Worm (Caenorhabditis elegans) whole organism, L3 larva: ENCODE measurements around the gene ZK488.6.
A peak's percentile ranks its signal among the peaks of the same experiment; 100 is the strongest.

ENCODE experiments used
- R02D3.7 ChIP-seq: fragments of 150-350 bp; optimal IDR thresholded peaks from 2 replicates; lab custom pipeline; 2014; ENCODE audit warnings: missing biosample characterization, missing genetic modification characterization
- ZK546.5 ChIP-seq: sonication (generic microtip); optimal IDR thresholded peaks from 2 replicates; lab custom pipeline; 2017; ENCODE audit warnings: missing biosample characterization, missing genetic modification characterization
- aly-2 ChIP-seq: fragments of 150-350 bp; optimal IDR thresholded peaks from 2 replicates; lab custom pipeline; 2014; ENCODE audit warnings: missing biosample characterization, missing genetic modification characterization
- ceh-16 ChIP-seq: sonication (generic microtip); optimal IDR thresholded peaks from 2 replicates; lab custom pipeline; 2017; ENCODE audit warnings: missing biosample characterization, missing genetic modification characterization
- ceh-28 ChIP-seq: fragments of 150-350 bp; optimal IDR thresholded peaks from 2 replicates; lab custom pipeline; 2014; ENCODE audit warnings: missing biosample characterization, missing genetic modification reagents, missing genetic modification characterization
- ceh-82 ChIP-seq: fragments of 150-350 bp; optimal IDR thresholded peaks from 2 replicates; lab custom pipeline; 2014; ENCODE audit warnings: missing biosample characterization, missing genetic modification characterization
- ceh-9 ChIP-seq: sonication (generic microtip); optimal IDR thresholded peaks from 2 replicates; lab custom pipeline; 2018; ENCODE audit warnings: missing biosample characterization, missing genetic modification characterization
- daf-12 ChIP-seq: fragments of 150-350 bp; optimal IDR thresholded peaks from 2 replicates; lab custom pipeline; 2014; ENCODE audit warnings: missing biosample characterization, missing genetic modification reagents, missing genetic modification characterization
- egl-27 ChIP-seq: sonication (generic microtip); optimal IDR thresholded peaks from 4 replicates; lab custom pipeline; 2017; ENCODE audit warnings: missing biosample characterization, missing genetic modification reagents, missing genetic modification characterization
- egl-5 ChIP-seq: fragments of 150-350 bp; optimal IDR thresholded peaks from 2 replicates; lab custom pipeline; 2017; ENCODE audit warnings: missing biosample characterization, missing genetic modification reagents, missing genetic modification characterization, inconsistent platforms
- elt-1 ChIP-seq: fragments of 150-350 bp; optimal IDR thresholded peaks from 2 replicates; lab custom pipeline; 2014; ENCODE audit warnings: missing biosample characterization, missing genetic modification characterization
- elt-3 ChIP-seq, 3 experiments: fragments of 150-350 bp in 1 of 3; sonication (generic microtip) in 2 of 3; optimal IDR thresholded peaks; 2 replicates in 2 of 3; 4 replicates in 1 of 3; lab custom pipeline; 2014 to 2017; ENCODE audit warnings: missing biosample characterization in 3 of 3, missing genetic modification characterization in 3 of 3
- eor-1 ChIP-seq, 2 experiments: fragments of 150-350 bp; optimal IDR thresholded peaks; 2 replicates each; lab custom pipeline; 2014 to 2018; ENCODE audit warnings: missing biosample characterization in 2 of 2, missing genetic modification characterization in 2 of 2
- fkh-10 ChIP-seq: sonication (generic microtip); optimal IDR thresholded peaks from 2 replicates; lab custom pipeline; 2017; ENCODE audit warnings: missing biosample characterization, missing genetic modification reagents, missing genetic modification characterization
- fkh-2 ChIP-seq: fragments of 150-350 bp; optimal IDR thresholded peaks from 2 replicates; lab custom pipeline; 2014; ENCODE audit warnings: missing biosample characterization, missing genetic modification reagents, missing genetic modification characterization
- fos-1 ChIP-seq: fragments of 150-350 bp; optimal IDR thresholded peaks from 2 replicates; lab custom pipeline; 2014; ENCODE audit warnings: missing biosample characterization, missing genetic modification characterization
- hmg-11 ChIP-seq: sonication (generic microtip); optimal IDR thresholded peaks from 2 replicates; lab custom pipeline; 2016; ENCODE audit warnings: missing genetic modification characterization, missing compliant biosample characterization
- jun-1 ChIP-seq: fragments of 150-350 bp; optimal IDR thresholded peaks from 2 replicates; lab custom pipeline; 2014; ENCODE audit warnings: missing biosample characterization, missing genetic modification reagents, missing genetic modification characterization
- lin-15B ChIP-seq: fragments of 150-350 bp; optimal IDR thresholded peaks from 2 replicates; lab custom pipeline; 2014; ENCODE audit warnings: missing biosample characterization, missing genetic modification characterization
- lin-39 ChIP-seq: fragments of 150-350 bp; optimal IDR thresholded peaks from 2 replicates; lab custom pipeline; 2018; ENCODE audit warnings: missing biosample characterization, missing genetic modification reagents, missing genetic modification characterization
- lsy-12 ChIP-seq: sonication (generic microtip); optimal IDR thresholded peaks from 2 replicates; lab custom pipeline; 2016; ENCODE audit warnings: mild to moderate bottlenecking, missing genetic modification characterization, missing compliant biosample characterization
- mdl-1 ChIP-seq: fragments of 150-350 bp; optimal IDR thresholded peaks from 2 replicates; lab custom pipeline; 2014; ENCODE audit warnings: missing biosample characterization, missing genetic modification characterization
- mml-1 ChIP-seq: fragments of 150-350 bp; sonication (generic microtip); optimal IDR thresholded peaks from 3 replicates; lab custom pipeline; 2014; ENCODE audit warnings: missing biosample characterization, missing genetic modification characterization
- nfya-1 ChIP-seq: sonication (generic microtip); optimal IDR thresholded peaks from 2 replicates; lab custom pipeline; 2017; ENCODE audit warnings: missing genetic modification characterization, mild to moderate bottlenecking, missing compliant biosample characterization, antibody characterized with exemption, moderate library complexity; ENCODE audit not compliant: insufficient read depth
- nhr-11 ChIP-seq: fragments of 150-350 bp; optimal IDR thresholded peaks from 2 replicates; lab custom pipeline; 2014; ENCODE audit warnings: missing biosample characterization, missing genetic modification characterization
- nhr-12 ChIP-seq: fragments of 150-350 bp; optimal IDR thresholded peaks from 2 replicates; lab custom pipeline; 2014; ENCODE audit warnings: missing biosample characterization, missing genetic modification characterization
- nhr-23 ChIP-seq: fragments of 150-350 bp; optimal IDR thresholded peaks from 2 replicates; lab custom pipeline; 2014; ENCODE audit warnings: missing biosample characterization, missing genetic modification reagents, missing genetic modification characterization
- nhr-25 ChIP-seq: sonication (generic microtip); optimal IDR thresholded peaks from 2 replicates; lab custom pipeline; 2017; ENCODE audit warnings: missing biosample characterization, missing genetic modification characterization
- nhr-28 ChIP-seq: fragments of 150-350 bp; optimal IDR thresholded peaks from 2 replicates; lab custom pipeline; 2014; ENCODE audit warnings: missing biosample characterization, missing genetic modification characterization
- nhr-43 ChIP-seq: sonication (generic microtip); optimal IDR thresholded peaks from 2 replicates; lab custom pipeline; 2016; ENCODE audit warnings: mild to moderate bottlenecking, missing genetic modification characterization, missing compliant biosample characterization; ENCODE audit not compliant: poor library complexity, severe bottlenecking
- nhr-67 ChIP-seq: fragments of 150-350 bp; optimal IDR thresholded peaks from 2 replicates; lab custom pipeline; 2014; ENCODE audit warnings: missing biosample characterization, missing genetic modification characterization
- nhr-76 ChIP-seq: fragments of 150-350 bp; sonication (generic microtip); optimal IDR thresholded peaks from 5 replicates; lab custom pipeline; 2014; ENCODE audit warnings: missing biosample characterization, missing genetic modification characterization
- pha-4 ChIP-seq: fragments of 150-350 bp; optimal IDR thresholded peaks from 2 replicates; lab custom pipeline; 2014; ENCODE audit warnings: missing biosample characterization, missing genetic modification reagents, missing genetic modification characterization
- pqm-1 ChIP-seq: fragments of 150-350 bp; optimal IDR thresholded peaks from 2 replicates; lab custom pipeline; 2017; ENCODE audit warnings: missing biosample characterization, missing genetic modification characterization, inconsistent platforms
- sea-2 ChIP-seq: fragments of 150-350 bp; sonication (generic microtip); optimal IDR thresholded peaks from 4 replicates; lab custom pipeline; 2014; ENCODE audit warnings: missing biosample characterization, missing genetic modification reagents, missing genetic modification characterization
- skn-1 ChIP-seq: fragments of 150-350 bp; optimal IDR thresholded peaks from 2 replicates; lab custom pipeline; 2014; ENCODE audit warnings: missing biosample characterization, missing genetic modification characterization
- snpc-4 ChIP-seq: fragments of 150-350 bp; optimal IDR thresholded peaks from 2 replicates; lab custom pipeline; 2014; ENCODE audit warnings: missing biosample characterization, missing genetic modification characterization
- tbx-2 ChIP-seq: sonication (generic microtip); optimal IDR thresholded peaks from 2 replicates; lab custom pipeline; 2016; ENCODE audit warnings: mild to moderate bottlenecking, missing genetic modification characterization, missing compliant biosample characterization
- unc-39 ChIP-seq: sonication (generic microtip); optimal IDR thresholded peaks from 4 replicates; lab custom pipeline; 2017; ENCODE audit warnings: missing biosample characterization, missing genetic modification characterization
- unc-62 ChIP-seq: fragments of 150-350 bp; sonication (generic microtip); optimal IDR thresholded peaks from 4 replicates; lab custom pipeline; 2014; ENCODE audit warnings: missing biosample characterization, missing genetic modification reagents, missing genetic modification characterization
- zag-1 ChIP-seq: fragments of 150-350 bp; optimal IDR thresholded peaks from 2 replicates; lab custom pipeline; 2014; ENCODE audit warnings: missing biosample characterization, missing genetic modification characterization
- ztf-11 ChIP-seq: fragments of 150-350 bp; optimal IDR thresholded peaks from 2 replicates; lab custom pipeline; 2014; ENCODE audit warnings: missing biosample characterization, missing genetic modification characterization
- ztf-4 ChIP-seq: fragments of 150-350 bp; optimal IDR thresholded peaks from 2 replicates; lab custom pipeline; 2014; ENCODE audit warnings: missing biosample characterization, missing genetic modification characterization

Gene ZK488.6

DNA sequence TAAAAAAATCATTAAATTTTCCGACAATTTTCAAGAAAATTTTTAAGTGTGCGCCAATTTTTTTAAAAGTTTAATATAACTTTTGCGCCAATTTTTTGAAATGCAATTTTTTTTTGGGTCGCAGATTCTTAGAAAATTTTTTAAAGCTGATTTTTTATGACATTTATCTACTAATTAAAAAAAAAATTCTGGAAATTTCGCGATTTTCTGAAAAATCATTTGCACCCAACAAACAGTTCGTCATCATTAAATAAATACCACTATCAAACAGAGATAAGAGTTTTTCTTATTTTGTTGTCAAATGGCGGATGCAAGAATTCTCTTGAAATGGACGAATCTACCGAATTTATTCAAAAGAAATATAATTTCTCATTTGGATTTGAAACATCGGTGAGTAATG lies 25.0 kb downstream of the ZK488.6 start, which contains the start of gene F48G7.13:
Gene F48G7.13, plus strand, starts transcription at position 301 of the 400 bp plus-strand sequence.
- TF ChIP-seq nhr-25 (tag; lab: Kevin White, UChicago) (no peak), R02D3.7 (tag; lab: Kevin White, UChicago) (no peak), ZK546.5 (tag; lab: Kevin White, UChicago) (no peak), eor-1 (tag; optimal IDR thresholded peaks at IDR 0.05; lab: Kevin White, UChicago) (no peak), fkh-2 (tag; lab: Kevin White, UChicago) (no peak), ceh-9 (no peak), pha-4 (tag; lab: Kevin White, UChicago) (no peak), sea-2 (no peak), egl-27 (no peak), unc-62 (GFP tag; lab: Kevin White, UChicago) (no peak), fos-1 (tag; lab: Kevin White, UChicago) (no peak), tbx-2 (tag; lab: Kevin White, UChicago) (no peak), ztf-4 (tag; lab: Kevin White, UChicago) (no peak), ceh-16 (tag; lab: Kevin White, UChicago) (no peak), skn-1 (tag; lab: Kevin White, UChicago) (no peak), unc-39 (no peak), nhr-67 (tag; lab: Kevin White, UChicago) (no peak), nhr-28 (tag; lab: Kevin White, UChicago) (no peak), snpc-4 (tag; lab: Kevin White, UChicago) (no peak), fkh-10 (GFP tag; lab: Kevin White, UChicago) (no peak)

ce11 chrV:617917-618316 lies 27.6 kb downstream of the ZK488.6 start:
- TF ChIP-seq fkh-2 (tag; lab: Kevin White, UChicago) (no peak), sea-2 (no peak), mdl-1 (tag; lab: Kevin White, UChicago) (no peak), hmg-11 (tag; lab: Kevin White, UChicago) (no peak), nhr-11 (peak; percentile 38)

- TF ChIP-seq aly-2 (tag; lab: Kevin White, UChicago) (no peak), egl-27 (peak; percentile 51), zag-1 (tag; lab: Kevin White, UChicago) (no peak), nhr-67 (tag; lab: Kevin White, UChicago) (no peak), R02D3.7 (tag; lab: Kevin White, UChicago) (peak; percentile 8), snpc-4 (tag; lab: Kevin White, UChicago) (peak; percentile 85), tbx-2 (tag; lab: Kevin White, UChicago) (peak; percentile 57), sea-2 (no peak), elt-1 (tag; lab: Kevin White, UChicago) (peak; percentile 64), fkh-2 (tag; lab: Kevin White, UChicago) (no peak), nhr-28 (tag; lab: Kevin White, UChicago) (no peak), ceh-82 (tag; lab: Kevin White, UChicago) (no peak), nhr-12 (tag; lab: Kevin White, UChicago) (no peak), egl-5 (tag; lab: Kevin White, UChicago) (no peak), mml-1 (tag; lab: Kevin White, UChicago) (no peak), elt-3 (tag; optimal IDR thresholded peaks at IDR 0.05; lab: Kevin White, UChicago) (no peak), hmg-11 (tag; lab: Kevin White, UChicago) (peak; percentile 84), nhr-11 (peak; percentile 58), lin-39 (tag; lab: Kevin White, UChicago) (peak; percentile 23), lsy-12 (tag; lab: Kevin White, UChicago) (no peak), jun-1 (tag; lab: Kevin White, UChicago) (peak; percentile 83), ztf-4 (tag; lab: Kevin White, UChicago) (no peak), fos-1 (tag; lab: Kevin White, UChicago) (no peak), pqm-1 (tag; lab: Kevin White, UChicago) (peak; percentile 44), mdl-1 (tag; lab: Kevin White, UChicago) (peak; percentile 22), nhr-43 (tag; lab: Kevin White, UChicago) (no peak), ceh-28 (peak; percentile 74), ceh-9 (no peak), nhr-76 (tag; lab: Kevin White, UChicago) (no peak), lin-15B (tag; lab: Kevin White, UChicago) (peak; percentile 66), nfya-1 (peak; percentile 70), nhr-25 (tag; lab: Kevin White, UChicago) (peak; percentile 4), daf-12 (tag; lab: Kevin White, UChicago) (no peak), ZK546.5 (tag; lab: Kevin White, UChicago) (no peak), ztf-11 (tag; lab: Kevin White, UChicago) (no peak), eor-1 (tag; optimal IDR thresholded peaks at IDR 0.05; lab: Kevin White, UChicago) (no peak), nhr-23 (tag; lab: Kevin White, UChicago) (peak; percentile 73), unc-62 (GFP tag; lab: Kevin White, UChicago) (peak; percentile 94)
Measured at ce11 chrV:619054-619453, 28.8 kb downstream of the ZK488.6 start, which contains the start of gene F48G7.4. Gene F48G7.4 (plus strand): TSS chrV:619453.
